Worm (Caenorhabditis elegans): ENCODE measurements around the gene clec-166.

DNA sequence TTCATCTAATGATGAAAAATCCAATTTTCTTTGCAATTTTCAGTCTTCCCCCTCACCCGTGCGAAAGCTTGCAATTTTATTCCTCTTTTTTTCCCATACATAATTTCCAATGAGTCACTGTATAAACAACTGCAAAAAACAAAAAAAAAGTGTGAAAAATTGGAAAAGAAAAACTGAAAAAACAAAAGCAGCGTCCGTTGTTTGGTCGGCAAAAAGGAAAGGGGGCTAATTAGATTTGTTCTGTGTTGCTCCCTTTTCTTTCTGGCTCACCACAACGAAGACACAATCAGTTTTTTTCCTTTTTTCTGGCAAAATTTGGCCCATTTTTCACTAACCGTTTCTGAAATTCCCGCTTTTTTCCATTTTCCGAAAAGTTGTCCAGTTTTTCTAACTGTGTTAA lies 38.8 kb downstream of the clec-166 start:
- TF ChIP-seq ref-2 (tag; optimal IDR thresholded peaks at IDR 0.05) (no peak), hlh-13 (GFP tag; optimal IDR thresholded peaks at IDR 0.05) (no peak), ceh-45 (GFP tag; IDR thresholded peaks at IDR 0.05) (no peak), pqm-1 (tag; optimal IDR thresholded peaks at IDR 0.05) (no peak), ceh-9 (tag; optimal IDR thresholded peaks at IDR 0.05) (no peak), ama-1 (optimal IDR thresholded peaks at IDR 0.05) (no peak), ceh-34 (tag; optimal IDR thresholded peaks at IDR 0.05) (no peak), K02D7.2 (tag; optimal IDR thresholded peaks at IDR 0.05) (no peak), nhr-11 (tag; optimal IDR thresholded peaks at IDR 0.05) (no peak)
